Fruit fly (Drosophila melanogaster) whole organism: Measurements from ENCODE around the gene snf.

Source experiments
- EcR ChIP-seq, 2 experiments: fragments of >200 bp; optimal IDR thresholded peaks; 2 replicates each; lab custom pipeline; 2017; ENCODE audit warnings: missing biosample characterization in 2 of 2, missing genetic modification characterization in 2 of 2, missing genetic modification reagents in 2 of 2
- pan ChIP-seq: fragments of >200 bp; optimal IDR thresholded peaks from 2 replicates; lab custom pipeline; 2017

dm6 chrX:5322459-5322883 lies 13.4 kb downstream of the snf start, which contains the start of gene Rnp4F:
- TF ChIP-seq pan (no peak), EcR (GFP tag; optimal IDR thresholded peaks at IDR 0.05; lab: Kevin White, UChicago) (no peak)
